Fruit fly (Drosophila melanogaster) whole organism, embryonic: ENCODE measurements around the gene dlg1.

Experiments used
- Ada2b ChIP-seq: fragments of 200-800 bp; sonication (Bioruptor generic); IDR thresholded peaks from 2 replicates; pipeline ENCODE4 v1.3.6; 2022; ENCODE audit warnings: missing biosample characterization, missing genetic modification characterization
- CG10543 ChIP-seq: fragments of 200-800 bp; sonication (Bioruptor generic); optimal IDR thresholded peaks from 3 replicates; lab custom pipeline; 2017; ENCODE audit warnings: missing biosample characterization, mild to moderate bottlenecking, missing genetic modification characterization, moderate library complexity
- CG11093 ChIP-seq: fragments of 200-800 bp; sonication (Bioruptor generic); IDR thresholded peaks from 3 replicates; pipeline ENCODE4 v1.3.6; 2022; ENCODE audit warnings: missing biosample characterization, missing genetic modification characterization
- CG16863 ChIP-seq: fragments of 200-800 bp; sonication (Bioruptor generic); optimal IDR thresholded peaks from 3 replicates; lab custom pipeline; 2016; ENCODE audit warnings: missing biosample characterization, missing genetic modification characterization
- CG17829 ChIP-seq: fragments of 200-800 bp; optimal IDR thresholded peaks from 2 replicates; lab custom pipeline; 2019; ENCODE audit warnings: missing biosample characterization, mild to moderate bottlenecking, missing genetic modification characterization, moderate library complexity
- CG31388 ChIP-seq: fragments of 200-800 bp; sonication (Bioruptor generic); optimal IDR thresholded peaks from 2 replicates; lab custom pipeline; 2016; ENCODE audit warnings: missing biosample characterization, missing genetic modification characterization
- Dll ChIP-seq: fragments of 200-800 bp; sonication (Bioruptor generic); IDR thresholded peaks from 4 replicates; pipeline ENCODE4 v1.3.6; 2022; ENCODE audit warnings: missing biosample characterization, missing genetic modification characterization; ENCODE audit not compliant: partially characterized antibody
- jing ChIP-seq: fragments of 200-800 bp; sonication (Bioruptor generic); optimal IDR thresholded peaks from 2 replicates; lab custom pipeline; 2018; ENCODE audit warnings: missing biosample characterization, mild to moderate bottlenecking, missing genetic modification characterization
- psq ChIP-seq: fragments of 200-800 bp; sonication (Bioruptor generic); optimal IDR thresholded peaks from 2 replicates; lab custom pipeline; 2017; ENCODE audit warnings: missing biosample characterization, missing genetic modification characterization
- usp ChIP-seq: fragments of >200 bp; optimal IDR thresholded peaks from 2 replicates; lab custom pipeline; 2017; ENCODE audit warnings: missing biosample characterization, missing genetic modification characterization
- zfh1 ChIP-seq: fragments of 200-800 bp; sonication (Bioruptor generic); IDR thresholded peaks from 3 replicates; pipeline ENCODE4 v1.3.6; 2022; ENCODE audit warnings: missing biosample characterization, missing genetic modification characterization

- peak; percentile 74 for TF ChIP-seq CG16863 (GFP tag; lab: Kevin White, UChicago)
- peak; percentile 86 for TF ChIP-seq Ada2b
- 0 out of 4 replicates have a peak, but pooled peaks have one; percentile 41 for TF ChIP-seq Dll (GFP tag; lab: Robert Waterston, UW)
- TF ChIP-seq CG17829 = peak; percentile 70
- peak; percentile 81 for TF ChIP-seq CG11093 (GFP tag; lab: Robert Waterston, UW)
- no peak for TF ChIP-seq CG31388 (GFP tag; lab: Kevin White, UChicago)
- peak; percentile 78 for TF ChIP-seq psq
- peak; percentile 89 for TF ChIP-seq zfh1
- TF ChIP-seq jing (GFP tag; lab: Kevin White, UChicago) = peak; percentile 50
- TF ChIP-seq CG10543 (GFP tag; lab: Kevin White, UChicago) = no peak
- TF ChIP-seq usp = no peak
Measured at dm6 chrX:11452846-11453391, 83.5 kb downstream of the dlg1 start.
